Worm (Caenorhabditis elegans): Measurements from ENCODE around the gene F35H8.4.

F35H8.4 gene

DNA sequence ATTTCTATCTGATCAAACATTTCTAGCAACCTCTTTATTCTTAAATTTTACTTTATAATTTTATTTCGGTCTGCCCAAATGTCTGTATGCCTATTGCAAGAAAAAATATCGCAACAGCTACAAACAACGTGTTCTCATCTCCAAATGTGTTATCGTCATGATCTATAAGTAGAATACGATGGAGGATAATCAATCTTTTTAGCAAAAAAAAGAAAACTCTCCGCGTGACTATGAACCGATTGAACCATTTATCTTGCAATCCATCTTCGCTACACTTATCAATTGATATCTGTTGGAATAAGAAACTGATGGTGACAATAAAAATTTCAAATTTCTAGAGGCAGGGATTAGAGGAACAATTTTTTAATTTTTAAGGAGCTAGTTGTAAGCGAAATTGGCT, 46.1 kb upstream of the F35H8.4 start:
- TF ChIP-seq Y79H2A.3 (GFP tag; conservative IDR thresholded peaks at IDR 0.05) (no peak), sdz-38 (tag; optimal IDR thresholded peaks at IDR 0.05) (no peak), K11D2.4 (GFP tag; IDR thresholded peaks at IDR 0.05) (0 out of 2 replicates have a peak, but pooled peaks have one; percentile 30), madf-10 (tag; optimal IDR thresholded peaks at IDR 0.05) (no peak)

DNA sequence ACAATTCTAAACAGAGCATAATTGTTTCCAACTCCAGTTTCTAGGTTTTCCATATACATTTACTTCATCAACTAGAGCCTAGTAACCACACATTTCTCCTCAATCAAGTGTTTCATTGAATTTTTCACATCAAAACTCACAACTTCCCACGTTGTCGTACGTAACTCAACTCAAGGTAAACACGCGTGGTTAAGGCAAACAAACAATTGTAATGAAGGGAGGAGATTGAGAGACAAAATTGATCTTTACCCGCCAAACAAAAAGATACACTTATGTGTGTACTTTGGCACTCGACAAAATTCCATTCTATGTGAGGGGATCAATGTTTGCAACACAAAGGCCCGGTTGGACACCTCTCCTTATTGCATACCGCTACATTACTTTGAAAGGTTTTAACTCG, 45.5 kb upstream of the F35H8.4 start, which contains the start of gene nhr-19:
Gene nhr-19, minus strand, starts transcription at position 191 of the 400 bp plus-strand sequence.
- no peak for TF ChIP-seq Y53F4B.3 (GFP tag; IDR thresholded peaks at IDR 0.05)
- no peak for TF ChIP-seq fkh-3 (tag; optimal IDR thresholded peaks at IDR 0.05)
- TF ChIP-seq hmg-20 (GFP tag; IDR thresholded peaks at IDR 0.05): no peak
- no peak for TF ChIP-seq rec-8 (tag; optimal IDR thresholded peaks at IDR 0.05)
- TF ChIP-seq ztf-6 (GFP tag; IDR thresholded peaks at IDR 0.05): no peak
- no peak for TF ChIP-seq nhr-179 (tag; optimal IDR thresholded peaks at IDR 0.05)
- TF ChIP-seq Y56A3A.18 (GFP tag; IDR thresholded peaks at IDR 0.05): no peak
- no peak for TF ChIP-seq ceh-91 (GFP tag; IDR thresholded peaks at IDR 0.05)
- no peak for TF ChIP-seq lsl-1 (GFP tag; optimal IDR thresholded peaks at IDR 0.05)
- TF ChIP-seq unc-130 (GFP tag; optimal IDR thresholded peaks at IDR 0.05): no peak
- TF ChIP-seq ztf-18 (tag; optimal IDR thresholded peaks at IDR 0.05): no peak
- no peak for TF ChIP-seq mel-28 (tag; optimal IDR thresholded peaks at IDR 0.05; ENCODE audit: borderline replicate concordance)
- TF ChIP-seq ztf-26 (tag; optimal IDR thresholded peaks at IDR 0.05): no peak

DNA sequence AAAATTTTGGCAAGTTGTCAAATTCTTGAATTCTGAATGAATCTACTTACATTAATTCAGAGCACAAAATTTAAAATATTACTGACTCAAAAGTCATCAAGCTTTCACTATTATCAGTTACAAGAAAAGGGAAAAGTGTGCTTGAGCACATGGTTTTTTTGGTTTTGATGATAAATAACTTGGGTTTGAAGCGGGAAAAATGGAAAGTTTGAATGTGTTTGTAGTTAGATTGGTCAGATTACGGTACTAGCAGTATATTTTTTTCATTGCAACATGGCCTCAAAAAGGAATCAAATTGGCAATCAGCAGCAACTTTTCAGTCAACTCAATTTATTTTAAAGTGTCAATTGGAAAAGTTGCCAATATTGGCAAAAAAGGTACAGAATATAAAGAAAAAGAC, 44.9 kb upstream of the F35H8.4 start:
- TF ChIP-seq B0035.1 (tag; optimal IDR thresholded peaks at IDR 0.05): no peak
- TF ChIP-seq nhr-80 (tag; optimal IDR thresholded peaks at IDR 0.05): peak; percentile 37
- TF ChIP-seq tbx-9 (tag; optimal IDR thresholded peaks at IDR 0.05; ENCODE audit: borderline replicate concordance): no peak

- TF ChIP-seq ztf-3 (GFP tag; optimal IDR thresholded peaks at IDR 0.05) (no peak), nhr-80 (tag; optimal IDR thresholded peaks at IDR 0.05) (no peak), pbrm-1 (GFP tag; IDR thresholded peaks at IDR 0.05) (no peak), egl-18 (GFP tag; IDR thresholded peaks at IDR 0.05) (no peak), madf-10 (tag; optimal IDR thresholded peaks at IDR 0.05) (no peak), tbp1 (GFP tag; optimal IDR thresholded peaks at IDR 0.05) (peak; percentile 11), F10E7.11 (tag; optimal IDR thresholded peaks at IDR 0.05) (no peak)
Observed at ce11 chrII:9604063-9604462, 44.2 kb upstream of the F35H8.4 start.

DNA sequence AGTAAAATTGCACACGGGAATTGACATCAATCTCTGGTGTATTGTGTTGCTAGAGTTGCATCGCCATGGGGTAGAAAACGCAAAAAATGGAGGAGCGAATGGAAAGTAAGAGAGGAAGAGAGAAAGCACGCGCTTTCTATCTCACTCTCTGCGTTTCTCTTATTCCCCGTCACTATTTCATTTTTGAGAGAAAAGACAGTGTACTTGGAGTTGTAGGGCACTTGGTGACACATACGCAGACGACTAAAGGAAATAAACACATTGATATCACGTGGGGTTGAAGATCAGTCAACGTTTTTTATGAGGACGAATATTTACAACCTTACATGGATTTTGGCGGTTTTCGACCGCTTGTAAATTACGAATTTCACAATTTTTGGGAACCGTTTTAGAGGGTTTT, 43.6 kb upstream of the F35H8.4 start:
- no peak for TF ChIP-seq ceh-79 (tag; optimal IDR thresholded peaks at IDR 0.05)
- no peak for TF ChIP-seq lsy-27 (tag; optimal IDR thresholded peaks at IDR 0.05; ENCODE audit: borderline replicate concordance, insufficient read depth)
- no peak for TF ChIP-seq nhr-120 (GFP tag; IDR thresholded peaks at IDR 0.05)
- peak; percentile 57; the same call in 1 of the 2 replicates for TF ChIP-seq ekl-4 (GFP tag; IDR thresholded peaks at IDR 0.05)
- TF ChIP-seq pbrm-1 (GFP tag; IDR thresholded peaks at IDR 0.05): peak; percentile 66
- no peak for TF ChIP-seq sdz-38 (tag; optimal IDR thresholded peaks at IDR 0.05)
- no peak for TF ChIP-seq ceh-58 (GFP tag; IDR thresholded peaks at IDR 0.05)
- TF ChIP-seq F39B2.1 (GFP tag; IDR thresholded peaks at IDR 0.05): no peak
- no peak for TF ChIP-seq ceh-40 (GFP tag; IDR thresholded peaks at IDR 0.05)
- peak; percentile 90 for TF ChIP-seq K11D2.4 (GFP tag; IDR thresholded peaks at IDR 0.05)
- no peak for TF ChIP-seq B0035.1 (tag; optimal IDR thresholded peaks at IDR 0.05)
- peak; percentile 85 for TF ChIP-seq nfyb-1 (GFP tag; IDR thresholded peaks at IDR 0.05)
- peak; percentile 43 for TF ChIP-seq athp-1 (tag; optimal IDR thresholded peaks at IDR 0.05)
- TF ChIP-seq lir-1 (GFP tag; conservative IDR thresholded peaks at IDR 0.05): peak; percentile 86
- TF ChIP-seq snpc-4 (GFP tag; optimal IDR thresholded peaks at IDR 0.05): peak; percentile 16
- TF ChIP-seq snpc-4 (tag; optimal IDR thresholded peaks at IDR 0.05): peak in 3 of 4 experiments; percentile 57 to 65 (median 60)
- peak; percentile 47; the same call in 1 of the 2 replicates for TF ChIP-seq attf-3 (GFP tag; conservative IDR thresholded peaks at IDR 0.05)
- peak; percentile 80 for TF ChIP-seq rcor-1 (GFP tag; IDR thresholded peaks at IDR 0.05)
- TF ChIP-seq B0019.2 (GFP tag; conservative IDR thresholded peaks at IDR 0.05): no peak
- TF ChIP-seq egl-44 (GFP tag; IDR thresholded peaks at IDR 0.05): peak; percentile 76; the same call in 1 of the 2 replicates
- TF ChIP-seq mxl-1 (tag; optimal IDR thresholded peaks at IDR 0.05): no peak
- no peak for TF ChIP-seq D2030.7 (GFP tag; IDR thresholded peaks at IDR 0.05)
